Fruit fly (Drosophila melanogaster) whole organism: ENCODE data around the gene Hasp.

ENCODE experiments used
- CG8478 ChIP-seq: fragments of >200 bp; optimal IDR thresholded peaks from 2 replicates; lab custom pipeline; 2018; ENCODE audit warnings: inconsistent platforms
- EcR ChIP-seq, 2 experiments: fragments of >200 bp; optimal IDR thresholded peaks; 2 replicates each; lab custom pipeline; 2017; ENCODE audit warnings: missing biosample characterization in 2 of 2, missing genetic modification characterization in 2 of 2, missing genetic modification reagents in 2 of 2
- psq ChIP-seq: fragments of >200 bp; optimal IDR thresholded peaks from 2 replicates; lab custom pipeline; 2017

DNA sequence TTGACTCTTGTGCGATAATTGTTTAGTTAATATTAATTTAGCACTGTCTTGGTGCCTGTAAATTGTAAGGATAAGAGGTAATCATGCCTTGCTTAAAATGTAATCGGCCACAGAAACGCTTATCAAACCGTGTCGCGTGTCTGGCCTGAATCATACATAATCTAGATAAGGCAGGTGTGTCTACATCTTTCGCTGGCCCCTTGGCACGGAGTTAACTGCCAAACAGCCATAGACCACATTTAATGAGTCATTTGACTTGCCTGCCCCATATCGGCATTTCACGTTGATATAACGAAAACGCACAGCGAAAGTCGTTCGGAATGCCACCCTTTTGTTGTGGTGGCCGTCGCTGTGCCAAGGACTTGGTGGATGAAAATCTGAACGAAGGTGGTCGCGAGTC is 18.2 kb upstream of the Hasp start, which contains the start of gene CG31697:
- no peak for TF ChIP-seq EcR (GFP tag; optimal IDR thresholded peaks at IDR 0.05; lab: Kevin White, UChicago)
- TF ChIP-seq CG8478 (lab: Kevin White, UChicago): no peak
- no peak for TF ChIP-seq psq (lab: Kevin White, UChicago)
